Worm (Caenorhabditis elegans) whole organism, L2 larva: Measurements from ENCODE around the gene rrc-1.

ENCODE experiments used
- C34F6.9 ChIP-seq: fragments of 150-350 bp; optimal IDR thresholded peaks from 2 replicates; lab custom pipeline; 2014; ENCODE audit warnings: missing biosample characterization, missing genetic modification characterization
- F13H6.1 ChIP-seq: sonication (generic microtip); optimal IDR thresholded peaks from 2 replicates; lab custom pipeline; 2016; ENCODE audit warnings: missing genetic modification characterization, missing compliant biosample characterization
- R02D3.7 ChIP-seq: fragments of 150-350 bp; optimal IDR thresholded peaks from 2 replicates; lab custom pipeline; 2014; ENCODE audit warnings: missing biosample characterization, missing genetic modification characterization
- Y55F3AM.14 ChIP-seq: fragments of 200-800 bp; sonication (Bioruptor generic); optimal IDR thresholded peaks from 2 replicates; lab custom pipeline; 2018; ENCODE audit warnings: mild to moderate bottlenecking, missing genetic modification characterization, missing compliant biosample characterization
- ZK546.5 ChIP-seq: sonication (generic microtip); optimal IDR thresholded peaks from 2 replicates; lab custom pipeline; 2017; ENCODE audit warnings: missing biosample characterization, missing genetic modification characterization
- alr-1 ChIP-seq: fragments of 150-350 bp; optimal IDR thresholded peaks from 2 replicates; lab custom pipeline; 2014; ENCODE audit warnings: missing biosample characterization, missing genetic modification characterization
- ama-1 ChIP-seq: fragments of 150-350 bp; optimal IDR thresholded peaks from 2 replicates; lab custom pipeline; 2018; ENCODE audit warnings: inconsistent platforms
- blmp-1 ChIP-seq: sonication (generic microtip); optimal IDR thresholded peaks from 2 replicates; lab custom pipeline; 2017; ENCODE audit warnings: missing genetic modification characterization, mild to moderate bottlenecking, missing compliant biosample characterization, antibody characterized with exemption, moderate library complexity; ENCODE audit not compliant: insufficient read depth
- ceh-16 ChIP-seq: fragments of 150-350 bp; optimal IDR thresholded peaks from 2 replicates; lab custom pipeline; 2014; ENCODE audit warnings: missing biosample characterization, missing genetic modification characterization
- ceh-82 ChIP-seq: fragments of 150-350 bp; optimal IDR thresholded peaks from 2 replicates; lab custom pipeline; 2014; ENCODE audit warnings: missing biosample characterization, missing genetic modification characterization
- crh-2 ChIP-seq: sonication (generic microtip); optimal IDR thresholded peaks from 2 replicates; lab custom pipeline; 2017; ENCODE audit warnings: missing biosample characterization, missing genetic modification characterization
- dmd-4 ChIP-seq: sonication (generic microtip); optimal IDR thresholded peaks from 2 replicates; lab custom pipeline; 2017; ENCODE audit warnings: missing biosample characterization, missing genetic modification characterization
- egl-27 ChIP-seq: sonication (generic microtip); optimal IDR thresholded peaks from 3 replicates; lab custom pipeline; 2017; ENCODE audit warnings: missing biosample characterization, missing genetic modification reagents, missing genetic modification characterization
- elt-3 ChIP-seq: sonication (generic microtip); optimal IDR thresholded peaks from 2 replicates; lab custom pipeline; 2017; ENCODE audit warnings: missing biosample characterization, missing genetic modification characterization
- lin-11 ChIP-seq: fragments of 150-350 bp; sonication (generic microtip); optimal IDR thresholded peaks from 2 replicates; lab custom pipeline; 2014; ENCODE audit warnings: missing biosample characterization, missing genetic modification characterization, inconsistent platforms, mixed read lengths
- lin-13 ChIP-seq: fragments of 150-350 bp; optimal IDR thresholded peaks from 2 replicates; lab custom pipeline; 2014; ENCODE audit warnings: missing biosample characterization, missing genetic modification reagents, missing genetic modification characterization
- lin-39 ChIP-seq: fragments of 150-350 bp; optimal IDR thresholded peaks from 2 replicates; lab custom pipeline; 2014; ENCODE audit warnings: missing biosample characterization, missing genetic modification reagents, missing genetic modification characterization
- lsy-2 ChIP-seq, 2 experiments: fragments of 150-350 bp in 1 of 2; sonication (generic microtip) in 1 of 2; optimal IDR thresholded peaks; 2 replicates each; lab custom pipeline; 2014 to 2017; ENCODE audit warnings: missing biosample characterization in 2 of 2, missing genetic modification characterization in 2 of 2
- mab-5 ChIP-seq: fragments of 150-350 bp; optimal IDR thresholded peaks from 2 replicates; lab custom pipeline; 2014; ENCODE audit warnings: missing biosample characterization, missing genetic modification characterization
- mdl-1 ChIP-seq, 2 experiments: fragments of 150-350 bp in 1 of 2; sonication (generic microtip) in 1 of 2; optimal IDR thresholded peaks; 2 replicates each; lab custom pipeline; 2017; ENCODE audit warnings: missing biosample characterization in 2 of 2, missing genetic modification characterization in 2 of 2
- nhr-10 ChIP-seq: sonication (generic microtip); optimal IDR thresholded peaks from 2 replicates; lab custom pipeline; 2017; ENCODE audit warnings: missing biosample characterization, missing genetic modification characterization
- nhr-12 ChIP-seq: fragments of 150-350 bp; optimal IDR thresholded peaks from 2 replicates; lab custom pipeline; 2014; ENCODE audit warnings: missing biosample characterization, missing genetic modification characterization
- nhr-129 ChIP-seq: fragments of 150-350 bp; optimal IDR thresholded peaks from 2 replicates; lab custom pipeline; 2014; ENCODE audit warnings: missing biosample characterization, missing genetic modification characterization
- nhr-21 ChIP-seq: fragments of 150-350 bp; optimal IDR thresholded peaks from 2 replicates; lab custom pipeline; 2014; ENCODE audit warnings: missing biosample characterization, missing genetic modification characterization
- nhr-237 ChIP-seq: fragments of 150-350 bp; optimal IDR thresholded peaks from 2 replicates; lab custom pipeline; 2014; ENCODE audit warnings: missing biosample characterization, missing genetic modification characterization
- nhr-25 ChIP-seq: fragments of 150-350 bp; sonication (generic microtip); optimal IDR thresholded peaks from 3 replicates; lab custom pipeline; 2014; ENCODE audit warnings: missing biosample characterization, missing genetic modification characterization
- nhr-77 ChIP-seq: fragments of 150-350 bp; optimal IDR thresholded peaks from 2 replicates; lab custom pipeline; 2014; ENCODE audit warnings: missing biosample characterization, missing genetic modification characterization
- sem-4 ChIP-seq: fragments of 150-350 bp; optimal IDR thresholded peaks from 2 replicates; lab custom pipeline; 2014; ENCODE audit warnings: missing biosample characterization, missing genetic modification reagents, missing genetic modification characterization
- skn-1 ChIP-seq: sonication (generic microtip); optimal IDR thresholded peaks from 2 replicates; lab custom pipeline; 2017; ENCODE audit warnings: missing biosample characterization, missing genetic modification characterization
- sma-3 ChIP-seq: sonication (generic microtip); optimal IDR thresholded peaks from 2 replicates; lab custom pipeline; 2016; ENCODE audit warnings: missing genetic modification reagents, missing genetic modification characterization, missing compliant biosample characterization
- snpc-4 ChIP-seq: fragments of 150-350 bp; optimal IDR thresholded peaks from 2 replicates; lab custom pipeline; 2014; ENCODE audit warnings: missing biosample characterization, missing genetic modification characterization
- unc-39 ChIP-seq: fragments of 150-350 bp; optimal IDR thresholded peaks from 2 replicates; lab custom pipeline; 2014; ENCODE audit warnings: missing biosample characterization, missing genetic modification characterization
- unc-62 ChIP-seq: fragments of 150-350 bp; optimal IDR thresholded peaks from 2 replicates; lab custom pipeline; 2014; ENCODE audit warnings: missing biosample characterization, missing genetic modification reagents, missing genetic modification characterization
- ztf-11 ChIP-seq: sonication (generic microtip); optimal IDR thresholded peaks from 2 replicates; lab custom pipeline; 2017; ENCODE audit warnings: missing biosample characterization, missing genetic modification characterization
- ztf-4 ChIP-seq: fragments of 150-350 bp; optimal IDR thresholded peaks from 2 replicates; lab custom pipeline; 2014; ENCODE audit warnings: missing biosample characterization, missing genetic modification characterization

rrc-1 gene

DNA sequence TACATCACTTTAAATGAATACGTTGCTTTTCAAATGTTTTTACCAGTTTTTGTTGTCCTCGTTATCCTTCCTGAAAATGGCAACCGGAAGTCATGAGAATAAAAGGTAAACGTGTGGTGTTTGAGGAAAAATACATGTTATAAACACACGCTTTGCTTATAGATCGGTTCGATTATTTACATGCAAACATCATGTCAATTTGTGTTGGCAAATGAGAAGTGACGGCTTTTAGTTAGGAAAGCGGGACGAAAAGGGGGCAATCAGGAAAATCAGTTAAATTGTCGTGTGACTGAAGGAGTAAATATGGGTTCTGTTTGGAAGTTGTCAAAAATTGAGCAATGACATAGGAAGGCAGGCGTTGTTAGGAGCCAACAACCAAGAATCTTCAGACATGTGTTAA is at the start of gene rrc-1:
Gene rrc-1 (minus strand): TSS at position 74 of the 400 bp plus-strand sequence.
- TF ChIP-seq alr-1 (tag; lab: Kevin White, UChicago) (no peak), dmd-4 (tag; lab: Kevin White, UChicago) (no peak), crh-2 (tag; lab: Kevin White, UChicago) (no peak), egl-27 (tag; lab: Kevin White, UChicago) (no peak), blmp-1 (no peak), unc-39 (tag; lab: Kevin White, UChicago) (no peak), nhr-12 (no peak), nhr-10 (no peak), C34F6.9 (tag; lab: Kevin White, UChicago) (no peak), snpc-4 (no peak), ztf-11 (no peak), nhr-237 (tag; lab: Kevin White, UChicago) (no peak), nhr-25 (tag; lab: Kevin White, UChicago) (no peak)

DNA sequence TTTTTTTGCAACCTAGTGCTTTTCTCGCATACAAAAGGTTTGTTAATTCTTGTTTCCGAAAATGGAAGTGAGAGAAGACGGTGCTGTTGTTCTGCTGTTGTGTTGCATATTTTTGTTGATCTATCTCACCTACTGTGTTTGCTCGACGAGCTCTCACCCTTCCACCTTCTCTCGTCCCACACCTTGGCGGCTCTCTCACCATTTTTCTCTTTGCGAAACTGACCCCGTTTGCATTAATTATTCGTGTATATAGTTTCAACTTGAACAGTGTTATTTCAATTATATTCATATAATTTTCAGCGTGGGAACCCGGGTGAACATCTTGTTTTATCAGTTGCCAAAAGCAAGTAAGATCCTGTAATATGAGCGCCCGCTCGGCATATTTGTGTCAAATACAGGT is 46.0 kb upstream of the rrc-1 start, which contains the start of gene R07B1.9:
Gene R07B1.9 (plus strand): TSS at position 301 of the 400 bp plus-strand sequence.
- no peak for TF ChIP-seq ceh-16 (tag; lab: Kevin White, UChicago)
- TF ChIP-seq, all 48 proteins: peak for 0

DNA sequence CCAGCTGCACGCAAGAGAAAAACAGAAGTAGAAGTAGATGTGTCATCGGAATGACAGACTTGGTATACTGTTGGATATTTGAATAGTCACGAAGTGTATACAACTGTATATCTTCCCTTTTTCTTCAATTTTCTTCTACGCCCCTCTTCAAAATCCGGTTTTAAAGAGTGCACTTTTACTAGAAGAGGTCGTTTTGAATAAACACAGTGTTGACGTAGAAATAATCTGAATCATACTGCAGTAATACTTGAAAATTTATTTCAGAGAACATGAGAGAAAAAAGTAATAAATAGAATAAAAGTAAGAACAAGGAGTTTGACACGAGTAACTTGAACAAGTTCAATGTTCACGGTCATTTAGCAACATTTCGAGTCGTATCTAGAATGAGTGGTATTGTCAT is 41.5 kb upstream of the rrc-1 start, which contains the start of gene R07B1.8:
Gene R07B1.8 (minus strand): TSS at position 101 of the 400 bp plus-strand sequence.
- TF ChIP-seq ceh-16 (tag; lab: Kevin White, UChicago) (no peak), lin-13 (GFP tag; lab: Kevin White, UChicago) (no peak), C34F6.9 (tag; lab: Kevin White, UChicago) (no peak), R02D3.7 (tag; lab: Kevin White, UChicago) (no peak), Y55F3AM.14 (GFP tag; lab: Kevin White, UChicago) (no peak), nhr-21 (no peak), sma-3 (GFP tag; lab: Kevin White, UChicago) (no peak), unc-62 (no peak), nhr-12 (no peak), ztf-4 (no peak), sem-4 (tag; lab: Kevin White, UChicago) (no peak), mdl-1 (tag; optimal IDR thresholded peaks at IDR 0.05; lab: Kevin White, UChicago) (no peak), lin-11 (tag; lab: Kevin White, UChicago) (no peak)

DNA sequence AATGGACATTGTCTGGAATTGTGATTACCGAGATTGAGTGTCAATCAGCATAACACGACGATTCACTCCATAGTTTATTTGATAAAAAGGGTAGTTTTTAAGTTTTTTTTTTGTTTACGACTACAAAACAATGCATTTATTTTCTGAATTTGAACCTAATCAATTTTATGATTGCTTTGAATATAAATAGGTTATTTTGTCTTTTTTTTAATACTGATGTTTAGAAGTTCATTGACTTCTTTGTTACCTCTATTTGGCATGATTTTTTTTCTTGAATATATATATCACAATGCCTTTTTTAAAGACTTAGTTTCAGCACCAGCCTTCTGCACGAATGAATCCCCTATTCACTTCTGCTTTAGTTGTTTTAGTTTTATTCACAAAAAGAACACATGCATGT is 38.4 kb upstream of the rrc-1 start, which contains the start of gene R07B1.13:
Gene R07B1.13 (plus strand): TSS at position 301 of the 400 bp plus-strand sequence.
- TF ChIP-seq nhr-77 (no peak), ZK546.5 (tag; lab: Kevin White, UChicago) (no peak), nhr-10 (no peak), elt-3 (tag; lab: Kevin White, UChicago) (no peak), egl-27 (tag; lab: Kevin White, UChicago) (no peak), ztf-4 (no peak), nhr-12 (no peak), alr-1 (tag; lab: Kevin White, UChicago) (no peak), lin-11 (tag; lab: Kevin White, UChicago) (no peak), mdl-1 (tag; optimal IDR thresholded peaks at IDR 0.05; lab: Kevin White, UChicago) (no peak), F13H6.1 (no peak), C34F6.9 (tag; lab: Kevin White, UChicago) (no peak), lin-39 (tag; lab: Kevin White, UChicago) (no peak), crh-2 (tag; lab: Kevin White, UChicago) (no peak), Y55F3AM.14 (GFP tag; lab: Kevin White, UChicago) (no peak), dmd-4 (tag; lab: Kevin White, UChicago) (no peak), ama-1 (lab: Kevin White, UChicago) (no peak), nhr-129 (tag; lab: Kevin White, UChicago) (no peak)
- TF ChIP-seq, all 48 proteins: peak for 0

DNA sequence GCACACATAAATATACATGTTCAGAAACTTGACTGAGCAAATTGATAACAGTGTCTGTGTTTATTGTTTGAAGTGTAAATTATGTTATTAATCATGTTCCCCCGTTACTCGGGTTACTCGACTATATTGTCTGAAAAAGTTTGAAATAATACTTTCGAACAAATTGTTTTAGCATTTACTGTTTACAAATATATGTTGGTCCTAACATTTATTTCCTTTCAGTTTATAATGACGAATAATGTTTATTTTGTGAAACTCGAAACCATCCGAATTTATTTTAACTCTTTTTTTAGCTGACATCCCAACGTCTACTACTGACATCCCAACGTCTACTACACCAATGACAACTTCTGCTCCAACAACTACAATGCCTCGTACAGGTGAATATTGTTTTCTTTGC is 37.7 kb upstream of the rrc-1 start, which contains the start of gene R07B1.7:
Gene R07B1.7 (plus strand): TSS at position 301 of the 400 bp plus-strand sequence.
- TF ChIP-seq ztf-4 (no peak), lsy-2 (tag; optimal IDR thresholded peaks at IDR 0.05; lab: Kevin White, UChicago) (no peak), mab-5 (no peak), egl-27 (tag; lab: Kevin White, UChicago) (no peak), ztf-11 (no peak), snpc-4 (no peak), skn-1 (tag; lab: Kevin White, UChicago) (no peak), nhr-12 (no peak), ceh-82 (tag; lab: Kevin White, UChicago) (no peak), blmp-1 (no peak), mdl-1 (tag; optimal IDR thresholded peaks at IDR 0.05; lab: Kevin White, UChicago) (no peak), crh-2 (tag; lab: Kevin White, UChicago) (no peak), F13H6.1 (no peak), elt-3 (tag; lab: Kevin White, UChicago) (no peak), sma-3 (GFP tag; lab: Kevin White, UChicago) (no peak), Y55F3AM.14 (GFP tag; lab: Kevin White, UChicago) (no peak), unc-39 (tag; lab: Kevin White, UChicago) (no peak), unc-62 (no peak)
- TF ChIP-seq, all 48 proteins: peak for 0
